Worm (Caenorhabditis elegans) whole organism, early embryonic: Measurements from ENCODE around the gene T04F8.2.

ENCODE experiments used
- aly-1 ChIP-seq: sonication (generic microtip); optimal IDR thresholded peaks from 2 replicates; lab custom pipeline; 2016; ENCODE audit warnings: missing genetic modification characterization, missing compliant biosample characterization
- ama-1 ChIP-seq: fragments of 150-350 bp; optimal IDR thresholded peaks from 2 replicates; lab custom pipeline; 2014
- flt-1 ChIP-seq: fragments of 200-800 bp; sonication (Bioruptor generic); IDR thresholded peaks from 2 replicates; pipeline ENCODE4 v1.3.6; 2022; ENCODE audit warnings: missing genetic modification characterization, missing compliant biosample characterization
- tbx-11 ChIP-seq: fragments of 200-800 bp; sonication (Bioruptor generic); IDR thresholded peaks from 2 replicates; pipeline ENCODE4 v1.3.6; 2022; ENCODE audit warnings: missing genetic modification characterization, missing compliant biosample characterization
- tbx-37 ChIP-seq: fragments of 200-800 bp; sonication (Bioruptor generic); conservative IDR thresholded peaks from 2 replicates; pipeline ENCODE4 v1.3.6; 2022; ENCODE audit warnings: missing genetic modification reagents, missing genetic modification characterization, missing compliant biosample characterization
- tra-4 ChIP-seq: sonication (generic microtip); optimal IDR thresholded peaks from 2 replicates; lab custom pipeline; 2017; ENCODE audit warnings: missing genetic modification characterization, missing compliant biosample characterization

DNA sequence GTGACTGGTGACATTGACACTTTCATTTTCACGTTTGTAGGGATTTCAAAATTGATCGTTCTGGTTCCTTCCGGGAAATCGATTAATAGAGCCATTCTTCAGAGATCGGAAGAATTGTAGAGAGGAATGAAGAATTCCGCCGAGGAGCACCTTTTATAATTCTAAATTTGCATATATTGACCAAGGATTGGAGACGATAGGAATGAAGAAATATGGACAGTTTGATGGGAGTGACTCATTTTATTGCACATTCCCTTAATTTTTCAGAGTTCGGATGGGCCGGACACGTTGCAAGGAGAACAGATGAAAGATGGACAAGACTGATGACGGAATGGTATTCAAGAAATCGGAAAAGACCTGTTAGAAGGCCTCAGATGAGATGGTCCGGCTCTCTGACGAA, 43.9 kb upstream of the T04F8.2 start, which contains the start of gene C44C10.15:
- no peak for TF ChIP-seq tbx-11
- TF ChIP-seq tbx-37: no peak
- no peak for TF ChIP-seq ama-1
- TF ChIP-seq flt-1 (GFP tag; lab: Robert Waterston, UW): no peak
- no peak for TF ChIP-seq tra-4 (tag; lab: Kevin White, UChicago)
- no peak for TF ChIP-seq aly-1 (tag; lab: Kevin White, UChicago)
